Worm (Caenorhabditis elegans): ENCODE results near the gene srj-23.

DNA sequence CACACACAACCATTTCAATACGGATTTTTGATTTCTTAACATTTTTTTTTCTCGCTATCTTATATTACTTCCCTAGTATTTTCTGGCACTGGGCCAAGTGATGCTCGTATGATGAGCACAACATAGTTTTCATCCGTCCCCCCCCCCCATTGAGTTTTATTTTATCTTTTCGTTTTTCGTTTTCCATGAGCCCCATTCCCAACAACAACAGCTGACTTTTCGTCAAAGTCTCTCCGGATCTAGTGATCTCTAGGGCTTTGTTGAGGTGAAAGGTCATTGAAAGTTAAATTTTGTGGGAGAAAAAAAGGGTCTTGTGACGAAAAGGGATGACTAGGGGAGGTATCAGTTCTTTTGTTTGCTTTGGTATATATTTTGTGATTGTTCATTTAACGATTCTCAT is 29.4 kb downstream of the srj-23 start:
- TF ChIP-seq ets-4 (GFP tag; optimal IDR thresholded peaks at IDR 0.05) (no peak), nhr-80 (tag; optimal IDR thresholded peaks at IDR 0.05) (no peak), ztf-6 (GFP tag; IDR thresholded peaks at IDR 0.05) (no peak), repo-1 (tag; optimal IDR thresholded peaks at IDR 0.05) (no peak), ceh-100 (GFP tag; IDR thresholded peaks at IDR 0.05) (no peak), attf-5 (GFP tag; optimal IDR thresholded peaks at IDR 0.05) (no peak), dpff-1 (tag; optimal IDR thresholded peaks at IDR 0.05) (no peak)
